Worm (Caenorhabditis elegans): Measurements from ENCODE around the gene rict-1.
A peak's percentile ranks its signal among the peaks of the same experiment; 100 is the strongest.

Gene rict-1

ce11 chrII:13117135-13117534, 525 bp upstream of the rict-1 start, which contains the start of gene gfm-1 (continued):
- TF ChIP-seq unc-86 (tag; optimal IDR thresholded peaks at IDR 0.05) (peak; percentile 5), syd-9 (tag; optimal IDR thresholded peaks at IDR 0.05) (no peak), ttx-3 (tag; optimal IDR thresholded peaks at IDR 0.05) (peak; percentile 25), ceh-19 (GFP tag; optimal IDR thresholded peaks at IDR 0.05) (no peak), C08G9.2 (tag; optimal IDR thresholded peaks at IDR 0.05) (peak; percentile 84), elt-2 (tag; optimal IDR thresholded peaks at IDR 0.05) (peak; percentile 63), ceh-34 (tag; optimal IDR thresholded peaks at IDR 0.05) (peak; percentile 14), Y22D7AL.16 (tag; optimal IDR thresholded peaks at IDR 0.05) (no peak), pros-1 (tag; optimal IDR thresholded peaks at IDR 0.05) (no peak), tbx-2 (tag; optimal IDR thresholded peaks at IDR 0.05) (peak; percentile 85), ets-4 (tag; optimal IDR thresholded peaks at IDR 0.05) (peak; percentile 67), pqm-1 (tag; optimal IDR thresholded peaks at IDR 0.05) (no peak), tbx-7 (tag; optimal IDR thresholded peaks at IDR 0.05) (peak; percentile 86), madf-2 (tag; optimal IDR thresholded peaks at IDR 0.05) (no peak), hlh-6 (tag; optimal IDR thresholded peaks at IDR 0.05) (no peak), sox-2 (GFP tag; IDR thresholded peaks at IDR 0.05) (no peak), fkh-10 (GFP tag; optimal IDR thresholded peaks at IDR 0.05) (no peak), gmeb-2 (tag; optimal IDR thresholded peaks at IDR 0.05) (no peak), F13H6.1 (tag; optimal IDR thresholded peaks at IDR 0.05) (no peak), ceh-18 (tag; optimal IDR thresholded peaks at IDR 0.05) (no peak), unc-55 (GFP tag; optimal IDR thresholded peaks at IDR 0.05) (no peak), ceh-22 (tag; optimal IDR thresholded peaks at IDR 0.05) (no peak), ama-1 (optimal IDR thresholded peaks at IDR 0.05) (no peak), lim-6 (tag; optimal IDR thresholded peaks at IDR 0.05) (peak; percentile 13), C38D4.7 (GFP tag; optimal IDR thresholded peaks at IDR 0.05) (no peak), eyg-1 (tag; optimal IDR thresholded peaks at IDR 0.05) (no peak), ceh-48 (tag; optimal IDR thresholded peaks at IDR 0.05) (no peak), ztf-16 (tag; optimal IDR thresholded peaks at IDR 0.05) (no peak)

- TF ChIP-seq C08G9.2 (tag; optimal IDR thresholded peaks at IDR 0.05), result no peak
- no peak for TF ChIP-seq ahr-1 (tag; optimal IDR thresholded peaks at IDR 0.05)
- TF ChIP-seq ceh-9 (tag; optimal IDR thresholded peaks at IDR 0.05), result no peak
- TF ChIP-seq npax-4 (tag; optimal IDR thresholded peaks at IDR 0.05), result no peak
- TF ChIP-seq ceh-22 (tag; optimal IDR thresholded peaks at IDR 0.05), result no peak
- TF ChIP-seq ceh-18 (tag; optimal IDR thresholded peaks at IDR 0.05), result no peak
- TF ChIP-seq fax-1 (tag; optimal IDR thresholded peaks at IDR 0.05), result no peak
- no peak for TF ChIP-seq unc-55 (GFP tag; optimal IDR thresholded peaks at IDR 0.05)
- no peak for TF ChIP-seq nfya-1 (tag; optimal IDR thresholded peaks at IDR 0.05)
- no peak for TF ChIP-seq sdc-2 (tag; optimal IDR thresholded peaks at IDR 0.05)
- TF ChIP-seq zip-5 (tag; optimal IDR thresholded peaks at IDR 0.05), result no peak
- TF ChIP-seq pat-9 (tag; optimal IDR thresholded peaks at IDR 0.05), result no peak
- TF ChIP-seq T23F11.4 (GFP tag; optimal IDR thresholded peaks at IDR 0.05), result no peak
- no peak for TF ChIP-seq gmeb-2 (tag; optimal IDR thresholded peaks at IDR 0.05)
- TF ChIP-seq rnt-1 (tag; optimal IDR thresholded peaks at IDR 0.05), result no peak
- no peak for TF ChIP-seq dve-1 (tag; optimal IDR thresholded peaks at IDR 0.05)
- no peak for TF ChIP-seq elt-2 (tag; optimal IDR thresholded peaks at IDR 0.05)
Observed at ce11 chrII:13107719-13108118, 8.9 kb downstream of the rict-1 start, which contains the start of gene pqn-32. Gene pqn-32 (plus strand): TSS chrII:13108019.

ce11 chrII:13098175-13098574, 18.4 kb downstream of the rict-1 start, which contains the start of gene col-86:
Gene col-86 (minus strand): TSS chrII:13098275.
- TF ChIP-seq syd-9 (tag; optimal IDR thresholded peaks at IDR 0.05) (no peak), C08G9.2 (tag; optimal IDR thresholded peaks at IDR 0.05) (no peak), nhr-11 (tag; optimal IDR thresholded peaks at IDR 0.05) (no peak), pat-9 (tag; optimal IDR thresholded peaks at IDR 0.05) (no peak), unc-55 (GFP tag; optimal IDR thresholded peaks at IDR 0.05) (no peak), tbx-7 (tag; optimal IDR thresholded peaks at IDR 0.05) (no peak), fkh-10 (GFP tag; optimal IDR thresholded peaks at IDR 0.05) (no peak), hlh-13 (GFP tag; optimal IDR thresholded peaks at IDR 0.05) (no peak), rnt-1 (tag; optimal IDR thresholded peaks at IDR 0.05) (no peak), hlh-30 (tag; optimal IDR thresholded peaks at IDR 0.05; ENCODE audit: insufficient read depth) (no peak), madf-2 (tag; optimal IDR thresholded peaks at IDR 0.05) (no peak), C38D4.7 (GFP tag; optimal IDR thresholded peaks at IDR 0.05) (no peak), sox-2 (GFP tag; IDR thresholded peaks at IDR 0.05) (no peak), pros-1 (tag; optimal IDR thresholded peaks at IDR 0.05) (no peak), lim-6 (tag; optimal IDR thresholded peaks at IDR 0.05) (no peak), ceh-9 (tag; optimal IDR thresholded peaks at IDR 0.05) (no peak), nfya-1 (tag; optimal IDR thresholded peaks at IDR 0.05) (no peak), ttx-3 (tag; optimal IDR thresholded peaks at IDR 0.05) (no peak), pqm-1 (tag; optimal IDR thresholded peaks at IDR 0.05) (no peak), ref-2 (tag; optimal IDR thresholded peaks at IDR 0.05) (no peak)

Measured in whole organism, late embryonic.